Comparison of ENCODE assay signal across 5 worm cellular contexts in genomic region chrIV:1891586-1891985, ce11.
A peak's percentile ranks its signal among the peaks of the same experiment; 100 is the strongest.
TF ChIP-seq lines count a peak whose summit lies in the region.

No protein-coding gene starts in this region.

TF ChIP-seq in whole organism, L1 larva, 84 proteins besides CTCF, POLR2A, EP300 and RAD21:
- TF ChIP-seq nhr-85 (tag; lab: Kevin White, UChicago) = peak; percentile 78
- TF ChIP-seq blmp-1 (tag; optimal IDR thresholded peaks at IDR 0.05; lab: Kevin White, UChicago) = peak; percentile 91
- no peak for TF ChIP-seq nhr-47 (tag; optimal IDR thresholded peaks at IDR 0.05; lab: Kevin White, UChicago)
- TF ChIP-seq grh-1 (GFP tag; IDR thresholded peaks at IDR 0.05; lab: Robert Waterston, UW) = no peak
TF ChIP-seq in whole organism, L1 larva: peak in this region for 2.

TF ChIP-seq in whole organism, L2 larva, 48 proteins besides CTCF, POLR2A, EP300 and RAD21:
- TF ChIP-seq unc-39 (tag; optimal IDR thresholded peaks at IDR 0.05; lab: Kevin White, UChicago) (no peak), sma-9 (GFP tag; optimal IDR thresholded peaks at IDR 0.05; lab: Kevin White, UChicago) (no peak), sma-9 (tag; optimal IDR thresholded peaks at IDR 0.05; lab: Kevin White, UChicago) (no peak), blmp-1 (tag; optimal IDR thresholded peaks at IDR 0.05; lab: Kevin White, UChicago; ENCODE audit: insufficient read depth) (peak; percentile 77), gmeb-1 (tag; optimal IDR thresholded peaks at IDR 0.05; lab: Kevin White, UChicago) (no peak), crh-2 (tag; optimal IDR thresholded peaks at IDR 0.05; lab: Kevin White, UChicago) (no peak)
TF ChIP-seq in whole organism, L2 larva: peak in this region for 1.

TF ChIP-seq in whole organism, L3 larva, 47 proteins besides CTCF, POLR2A, EP300 and RAD21:
- TF ChIP-seq nfya-1 (tag; optimal IDR thresholded peaks at IDR 0.05; lab: Kevin White, UChicago; ENCODE audit: insufficient read depth) (no peak), ceh-28 (tag; optimal IDR thresholded peaks at IDR 0.05; lab: Kevin White, UChicago) (peak; percentile 41), nhr-25 (tag; optimal IDR thresholded peaks at IDR 0.05; lab: Kevin White, UChicago) (peak; percentile 11)

TF ChIP-seq in whole organism, L4 larva, 104 proteins besides CTCF, POLR2A, EP300 and RAD21:
- TF ChIP-seq nhr-10 (tag; optimal IDR thresholded peaks at IDR 0.05; lab: Kevin White, UChicago) (no peak), ceh-28 (tag; optimal IDR thresholded peaks at IDR 0.05; lab: Kevin White, UChicago) (peak; percentile 42), duxl-1 (tag; optimal IDR thresholded peaks at IDR 0.05; lab: Kevin White, UChicago; ENCODE audit: poor library complexity) (peak; percentile 44), hif-1 (tag; optimal IDR thresholded peaks at IDR 0.05; lab: Kevin White, UChicago) (no peak), ctbp-1 (GFP tag; IDR thresholded peaks at IDR 0.05; lab: Robert Waterston, UW) (no peak), egl-43 (GFP tag; IDR thresholded peaks at IDR 0.05; lab: Robert Waterston, UW) (no peak), nhr-28 (tag; optimal IDR thresholded peaks at IDR 0.05; lab: Kevin White, UChicago) (peak; percentile 1)

TF ChIP-seq in whole organism, midembryonic, 9 proteins besides CTCF, POLR2A, EP300 and RAD21:
- TF ChIP-seq T22C8.4 (GFP tag; IDR thresholded peaks at IDR 0.05; lab: Robert Waterston, UW) (0 out of 2 replicates have a peak, but pooled peaks have one; percentile 35), ztf-29 (GFP tag; IDR thresholded peaks at IDR 0.05; lab: Robert Waterston, UW) (no peak)

Comparison
In these comparisons a context has a peak if more than half of its experiments do, and no peak if none do; other contexts are left out.
1. Of the 29 proteins assayed by ChIP-seq in both whole organism, L4 larva and whole organism, L1 larva: peak only in whole organism, L4 larva: nhr-28; only in whole organism, L1 larva: none; in both: none; in neither: 28.